Worm (Caenorhabditis elegans): ENCODE data around the gene F01D5.6.

ce11 chrII:14050506-14050905, 44.2 kb downstream of the F01D5.6 start:
- TF ChIP-seq aly-1 (tag; optimal IDR thresholded peaks at IDR 0.05) (no peak), sea-1 (GFP tag; conservative IDR thresholded peaks at IDR 0.05) (no peak), F13C5.2 (tag; optimal IDR thresholded peaks at IDR 0.05) (no peak), ama-1 (optimal IDR thresholded peaks at IDR 0.05) (no peak), ceh-13 (GFP tag; optimal IDR thresholded peaks at IDR 0.05) (no peak)

Data from whole organism, early embryonic.